Fruit fly (Drosophila melanogaster) whole organism, embryonic: Measurements from ENCODE around the gene Bap111.
A peak's percentile ranks its signal among the peaks of the same experiment; 100 is the strongest.

Experiments
- BtbVII ChIP-seq: fragments of 200-800 bp; sonication (Bioruptor generic); optimal IDR thresholded peaks from 3 replicates; lab custom pipeline; 2017; ENCODE audit warnings: missing biosample characterization, mild to moderate bottlenecking, missing genetic modification characterization
- Bteb2 ChIP-seq: fragments of 200-800 bp; sonication (Bioruptor generic); optimal IDR thresholded peaks from 2 replicates; lab custom pipeline; 2016; ENCODE audit warnings: missing biosample characterization, missing genetic modification characterization
- CG10274 ChIP-seq: fragments of 200-800 bp; sonication (Bioruptor generic); optimal IDR thresholded peaks from 3 replicates; lab custom pipeline; 2017; ENCODE audit warnings: missing biosample characterization, mild to moderate bottlenecking, missing genetic modification characterization
- CG11085 ChIP-seq: fragments of 200-800 bp; sonication (Bioruptor generic); IDR thresholded peaks from 2 replicates; pipeline ENCODE4 v1.3.6; 2022; ENCODE audit warnings: missing biosample characterization, missing genetic modification characterization
- CG11093 ChIP-seq: fragments of 200-800 bp; sonication (Bioruptor generic); IDR thresholded peaks from 3 replicates; pipeline ENCODE4 v1.3.6; 2022; ENCODE audit warnings: missing biosample characterization, missing genetic modification characterization
- CG11560 ChIP-seq: fragments of 200-800 bp; sonication (Bioruptor generic); IDR thresholded peaks from 3 replicates; pipeline ENCODE4 v1.3.6; 2022; ENCODE audit warnings: missing biosample characterization, missing genetic modification characterization
- CG12744 ChIP-seq: fragments of 200-800 bp; sonication (Bioruptor generic); optimal IDR thresholded peaks from 2 replicates; lab custom pipeline; 2016; ENCODE audit warnings: missing biosample characterization, missing genetic modification characterization
- CG13894 ChIP-seq: fragments of 200-800 bp; sonication (Bioruptor generic); optimal IDR thresholded peaks from 3 replicates; lab custom pipeline; 2018; ENCODE audit warnings: missing biosample characterization, mild to moderate bottlenecking, missing genetic modification characterization, moderate library complexity
- CG15479 ChIP-seq: fragments of 200-800 bp; sonication (Bioruptor generic); optimal IDR thresholded peaks from 3 replicates; lab custom pipeline; 2019; ENCODE audit warnings: missing biosample characterization, mild to moderate bottlenecking, missing genetic modification characterization, moderate library complexity
- CG15601 ChIP-seq: fragments of 200-800 bp; sonication (Bioruptor generic); optimal IDR thresholded peaks from 3 replicates; lab custom pipeline; 2019; ENCODE audit warnings: missing biosample characterization, mild to moderate bottlenecking, missing genetic modification characterization, moderate library complexity
- CG16815 ChIP-seq: fragments of 200-800 bp; sonication (Bioruptor generic); optimal IDR thresholded peaks from 3 replicates; lab custom pipeline; 2017; ENCODE audit warnings: missing biosample characterization, mild to moderate bottlenecking, missing genetic modification characterization
- CG17328 ChIP-seq: fragments of 200-800 bp; sonication (Bioruptor generic); IDR thresholded peaks from 2 replicates; pipeline ENCODE4 v1.3.6; 2022; ENCODE audit warnings: missing biosample characterization, missing genetic modification characterization
- CG31388 ChIP-seq: fragments of 200-800 bp; sonication (Bioruptor generic); optimal IDR thresholded peaks from 2 replicates; lab custom pipeline; 2016; ENCODE audit warnings: missing biosample characterization, missing genetic modification characterization
- CG33213 ChIP-seq: fragments of 200-800 bp; sonication (Bioruptor generic); optimal IDR thresholded peaks from 3 replicates; lab custom pipeline; 2016; ENCODE audit warnings: missing biosample characterization, missing genetic modification characterization
- CG34224 ChIP-seq: fragments of 200-800 bp; sonication (Bioruptor generic); IDR thresholded peaks from 3 replicates; pipeline ENCODE4 v1.3.6; 2022; ENCODE audit warnings: missing biosample characterization, missing genetic modification characterization; ENCODE audit not compliant: partially characterized antibody
- CG4854 ChIP-seq: fragments of 200-800 bp; sonication (Bioruptor generic); optimal IDR thresholded peaks from 2 replicates; lab custom pipeline; 2016; ENCODE audit warnings: missing biosample characterization, missing genetic modification characterization, inconsistent platforms
- CG7839 ChIP-seq: fragments of 200-800 bp; sonication (Bioruptor generic); optimal IDR thresholded peaks from 3 replicates; lab custom pipeline; 2018; ENCODE audit warnings: missing biosample characterization, mild to moderate bottlenecking, missing genetic modification characterization, moderate library complexity
- CG8290 ChIP-seq, 3 experiments: fragments of 200-800 bp; sonication (Bioruptor generic); optimal IDR thresholded peaks; 2 replicates each; lab custom pipeline; 2016 to 2019; ENCODE audit warnings: missing biosample characterization in 3 of 3, missing genetic modification characterization in 3 of 3, mild to moderate bottlenecking in 2 of 3, moderate library complexity in 1 of 3
- CG8359 ChIP-seq: fragments of 200-800 bp; sonication (Bioruptor generic); optimal IDR thresholded peaks from 2 replicates; lab custom pipeline; 2017; ENCODE audit warnings: missing biosample characterization, mild to moderate bottlenecking, missing genetic modification characterization, borderline replicate concordance
- CG8924 ChIP-seq: fragments of 200-800 bp; optimal IDR thresholded peaks from 3 replicates; lab custom pipeline; 2019; ENCODE audit warnings: missing biosample characterization, mild to moderate bottlenecking, missing genetic modification characterization, moderate library complexity
- CG9215 ChIP-seq: fragments of 200-800 bp; sonication (Bioruptor generic); IDR thresholded peaks from 2 replicates; pipeline ENCODE4 v1.3.6; 2022; ENCODE audit warnings: missing biosample characterization, missing genetic modification characterization
- Camta ChIP-seq: fragments of 200-800 bp; sonication (Bioruptor generic); optimal IDR thresholded peaks from 2 replicates; lab custom pipeline; 2016; ENCODE audit warnings: missing biosample characterization, missing genetic modification characterization
- Doc3 ChIP-seq: fragments of 200-800 bp; sonication (Bioruptor generic); IDR thresholded peaks from 3 replicates; pipeline ENCODE4 v1.3.6; 2022; ENCODE audit warnings: missing biosample characterization, missing genetic modification characterization; ENCODE audit not compliant: partially characterized antibody
- ERR ChIP-seq: fragments of 200-800 bp; sonication (Bioruptor generic); optimal IDR thresholded peaks from 2 replicates; lab custom pipeline; 2016; ENCODE audit warnings: missing biosample characterization, missing genetic modification characterization
- Fer1 ChIP-seq: fragments of 200-800 bp; sonication (Bioruptor generic); optimal IDR thresholded peaks from 2 replicates; lab custom pipeline; 2017; ENCODE audit warnings: missing biosample characterization, mild to moderate bottlenecking, missing genetic modification characterization
- Gsc ChIP-seq: fragments of 200-800 bp; sonication (Bioruptor generic); IDR thresholded peaks from 2 replicates; pipeline ENCODE4 v1.3.6; 2022; ENCODE audit warnings: missing biosample characterization, missing genetic modification characterization
- HmgZ ChIP-seq: fragments of 200-800 bp; sonication (Bioruptor generic); optimal IDR thresholded peaks from 2 replicates; lab custom pipeline; 2018; ENCODE audit warnings: missing biosample characterization, mild to moderate bottlenecking, missing genetic modification characterization
- Hr3 ChIP-seq: fragments of 200-800 bp; sonication (Bioruptor generic); optimal IDR thresholded peaks from 3 replicates; lab custom pipeline; 2016; ENCODE audit warnings: missing biosample characterization, missing genetic modification characterization
- MBD-R2 ChIP-seq: fragments of 200-800 bp; sonication (Bioruptor generic); IDR thresholded peaks from 2 replicates; pipeline ENCODE4 v1.3.6; 2022; ENCODE audit warnings: missing biosample characterization, missing genetic modification characterization
- MESR4 ChIP-seq: fragments of 200-800 bp; sonication (Bioruptor generic); optimal IDR thresholded peaks from 2 replicates; lab custom pipeline; 2018; ENCODE audit warnings: missing biosample characterization, mild to moderate bottlenecking, missing genetic modification characterization, moderate library complexity
- ash1 ChIP-seq: fragments of 200-800 bp; sonication (Bioruptor generic); optimal IDR thresholded peaks from 2 replicates; lab custom pipeline; 2018; ENCODE audit warnings: missing biosample characterization, mild to moderate bottlenecking, missing genetic modification characterization
- az2 ChIP-seq: fragments of 200-800 bp; sonication (Bioruptor generic); optimal IDR thresholded peaks from 3 replicates; lab custom pipeline; 2016; ENCODE audit warnings: missing biosample characterization, missing genetic modification characterization
- bsh ChIP-seq, 2 experiments: fragments of 200-800 bp; sonication (Bioruptor generic); optimal IDR thresholded peaks; 2 replicates each; lab custom pipeline; 2017 to 2018; ENCODE audit warnings: mild to moderate bottlenecking in 2 of 2, missing biosample characterization in 2 of 2, missing genetic modification characterization in 2 of 2, moderate library complexity in 1 of 2
- caup ChIP-seq: fragments of 200-800 bp; sonication (Bioruptor generic); optimal IDR thresholded peaks from 3 replicates; lab custom pipeline; 2017; ENCODE audit warnings: missing biosample characterization, mild to moderate bottlenecking, missing genetic modification characterization, moderate library complexity; ENCODE audit not compliant: severe bottlenecking
- chif ChIP-seq, 2 experiments: fragments of 200-800 bp; sonication (Bioruptor generic); optimal IDR thresholded peaks; 3 replicates each; lab custom pipeline; 2016; ENCODE audit warnings: missing biosample characterization in 2 of 2, missing genetic modification characterization in 2 of 2
- ci ChIP-seq: fragments of 200-800 bp; sonication (Bioruptor generic); IDR thresholded peaks from 3 replicates; pipeline ENCODE4 v1.3.6; 2022; ENCODE audit warnings: missing biosample characterization, missing genetic modification characterization
- dysf ChIP-seq: fragments of 200-800 bp; sonication (Bioruptor generic); IDR thresholded peaks from 3 replicates; pipeline ENCODE4 v1.3.6; 2022; ENCODE audit warnings: missing biosample characterization, missing genetic modification characterization
- esg ChIP-seq: fragments of 200-800 bp; sonication (Bioruptor generic); conservative IDR thresholded peaks from 2 replicates; pipeline ENCODE4 v1.3.6; 2022; ENCODE audit warnings: missing biosample characterization, missing genetic modification characterization
- eve ChIP-seq, 2 experiments: fragments of >200 bp; optimal IDR thresholded peaks; 2 replicates each; lab custom pipeline; 2017; ENCODE audit warnings: missing biosample characterization in 2 of 2, missing genetic modification characterization in 2 of 2
- ftz-f1 ChIP-seq: fragments of 200-800 bp; sonication (Bioruptor generic); optimal IDR thresholded peaks from 2 replicates; lab custom pipeline; 2016; ENCODE audit warnings: missing biosample characterization, missing genetic modification characterization
- gcm ChIP-seq: fragments of 200-800 bp; sonication (Bioruptor generic); optimal IDR thresholded peaks from 2 replicates; lab custom pipeline; 2019; ENCODE audit warnings: missing biosample characterization, mild to moderate bottlenecking, missing genetic modification characterization, moderate library complexity
- grau ChIP-seq: fragments of 200-800 bp; optimal IDR thresholded peaks from 3 replicates; lab custom pipeline; 2019; ENCODE audit warnings: missing biosample characterization, mild to moderate bottlenecking, missing genetic modification characterization, moderate library complexity
- ham ChIP-seq: fragments of 200-800 bp; sonication (Bioruptor generic); IDR thresholded peaks from 2 replicates; pipeline ENCODE4 v1.3.6; 2022; ENCODE audit warnings: missing biosample characterization, missing genetic modification characterization
- otp ChIP-seq: fragments of 200-800 bp; sonication (Bioruptor generic); IDR thresholded peaks from 3 replicates; pipeline ENCODE4, ENCODE4 v1.3.6; 2022; ENCODE audit warnings: missing biosample characterization, missing genetic modification characterization
- pzg ChIP-seq: fragments of 200-800 bp; sonication (Bioruptor generic); optimal IDR thresholded peaks from 3 replicates; lab custom pipeline; 2018; ENCODE audit warnings: missing biosample characterization, mild to moderate bottlenecking, missing genetic modification characterization, moderate library complexity
- scrt ChIP-seq: fragments of 200-800 bp; sonication (Bioruptor generic); optimal IDR thresholded peaks from 2 replicates; lab custom pipeline; 2018; ENCODE audit warnings: missing biosample characterization, mild to moderate bottlenecking, missing genetic modification characterization, moderate library complexity
- sr ChIP-seq: fragments of 200-800 bp; sonication (Bioruptor generic); IDR thresholded peaks from 3 replicates; pipeline ENCODE4 v1.3.6; 2022; ENCODE audit warnings: missing biosample characterization, missing genetic modification characterization
- unpg ChIP-seq: fragments of 200-800 bp; sonication (Bioruptor generic); optimal IDR thresholded peaks from 3 replicates; lab custom pipeline; 2018; ENCODE audit warnings: missing biosample characterization, mild to moderate bottlenecking, missing genetic modification characterization, moderate library complexity
- vvl ChIP-seq: fragments of 200-800 bp; sonication (Bioruptor generic); IDR thresholded peaks from 2 replicates; pipeline ENCODE4 v1.3.6; 2022; ENCODE audit warnings: missing biosample characterization, missing genetic modification characterization
- zfh2 ChIP-seq: fragments of 200-800 bp; sonication (Bioruptor generic); optimal IDR thresholded peaks from 2 replicates; lab custom pipeline; 2016; ENCODE audit warnings: missing biosample characterization, missing genetic modification characterization

The Bap111 gene

DNA sequence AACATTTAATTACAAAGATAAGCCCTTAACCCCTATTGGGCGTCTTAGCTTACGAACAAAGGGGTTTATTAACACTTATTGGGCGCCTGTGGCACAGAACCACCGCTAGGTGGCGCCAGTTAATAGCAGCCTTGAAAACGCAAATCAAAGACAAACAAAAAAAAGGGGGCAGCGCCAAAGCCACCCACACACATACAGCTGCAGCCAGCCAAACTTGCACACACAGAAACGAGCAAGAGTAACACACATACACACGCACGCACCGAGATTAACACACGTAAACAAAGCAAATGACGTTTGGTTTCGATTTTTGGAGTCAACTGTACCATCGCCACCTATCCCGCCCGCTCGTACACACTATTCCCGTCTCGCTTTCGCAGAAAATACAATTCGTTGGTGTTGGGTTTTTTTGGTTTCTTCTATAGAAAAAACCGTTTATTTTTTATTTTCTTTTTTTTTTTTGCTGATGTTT lies 3.1 kb downstream of the Bap111 start (continued):
- TF ChIP-seq CG8290 (GFP tag; optimal IDR thresholded peaks at IDR 0.05; lab: Kevin White, UChicago), result peak; percentile 3
- TF ChIP-seq CG8290 (tag; optimal IDR thresholded peaks at IDR 0.05; lab: Kevin White, UChicago), result no peak
- TF ChIP-seq ci (GFP tag; lab: Robert Waterston, UW), result peak; percentile 73; the same call in 2 of the 3 replicates
- TF ChIP-seq CG9215 (GFP tag; lab: Robert Waterston, UW), result no peak
- TF ChIP-seq Hr3, result peak; percentile 17
- no peak for TF ChIP-seq CG33213 (GFP tag; lab: Kevin White, UChicago)
- TF ChIP-seq CG10274, result no peak
- no peak for TF ChIP-seq CG8359 (GFP tag; lab: Kevin White, UChicago)
- peak; percentile 33 for TF ChIP-seq az2 (GFP tag; lab: Kevin White, UChicago)
- peak in 1 of 2 experiments; percentile 13 for TF ChIP-seq chif (GFP tag; optimal IDR thresholded peaks at IDR 0.05; lab: Kevin White, UChicago)
- TF ChIP-seq CG34224 (GFP tag; lab: Robert Waterston, UW), result no peak; the same call in 2 of the 3 replicates
- no peak for TF ChIP-seq caup (GFP tag; lab: Kevin White, UChicago)
- no peak for TF ChIP-seq zfh2 (GFP tag; lab: Kevin White, UChicago)
- no peak for TF ChIP-seq otp
- TF ChIP-seq CG4854 (GFP tag; lab: Kevin White, UChicago), result no peak
- no peak for TF ChIP-seq Doc3
- no peak for TF ChIP-seq CG16815 (GFP tag; lab: Kevin White, UChicago)
- peak; percentile 53; the same call in 1 of the 3 replicates for TF ChIP-seq sr
- no peak for TF ChIP-seq CG11093 (GFP tag; lab: Robert Waterston, UW)
- peak; percentile 55 for TF ChIP-seq Fer1 (GFP tag; lab: Kevin White, UChicago)
- TF ChIP-seq scrt (GFP tag; lab: Kevin White, UChicago), result peak; percentile 12
- TF ChIP-seq CG7839 (tag; lab: Kevin White, UChicago), result peak; percentile 33
- TF ChIP-seq vvl (GFP tag; lab: Robert Waterston, UW), result peak; percentile 76
- TF ChIP-seq ham (GFP tag; lab: Robert Waterston, UW), result no peak
- peak; percentile 34; the same call in 1 of the 3 replicates for TF ChIP-seq dysf (GFP tag; lab: Robert Waterston, UW)
- no peak for TF ChIP-seq esg
- TF ChIP-seq eve (GFP tag; optimal IDR thresholded peaks at IDR 0.05; lab: Kevin White, UChicago), result no peak
- TF ChIP-seq CG31388 (GFP tag; lab: Kevin White, UChicago), result no peak
- TF ChIP-seq grau, result peak; percentile 44
- peak; percentile 39 for TF ChIP-seq gcm (GFP tag; lab: Kevin White, UChicago)
- TF ChIP-seq Bteb2 (GFP tag; lab: Kevin White, UChicago), result peak; percentile 17
- TF ChIP-seq CG17328, result 0 out of 2 replicates have a peak, but pooled peaks have one; percentile 11
- peak; percentile 40 for TF ChIP-seq CG12744 (GFP tag; lab: Kevin White, UChicago)
- TF ChIP-seq CG15601, result peak; percentile 24
- no peak for TF ChIP-seq ash1 (GFP tag; lab: Kevin White, UChicago)
- TF ChIP-seq CG11560 (tag; lab: Robert Waterston, UW), result no peak
- peak; percentile 22 for TF ChIP-seq unpg (GFP tag; lab: Kevin White, UChicago)
- TF ChIP-seq CG8924, result peak; percentile 31
- TF ChIP-seq ftz-f1, result peak; percentile 96
- peak; percentile 31 for TF ChIP-seq BtbVII (GFP tag; lab: Kevin White, UChicago)
- TF ChIP-seq Gsc (GFP tag; lab: Robert Waterston, UW), result no peak
- no peak for TF ChIP-seq CG11085
- TF ChIP-seq bsh (GFP tag; optimal IDR thresholded peaks at IDR 0.05; lab: Kevin White, UChicago), result peak; percentile 19 to 20
- TF ChIP-seq CG15479 (GFP tag; lab: Kevin White, UChicago), result no peak
- peak; percentile 41 for TF ChIP-seq ERR (GFP tag; lab: Kevin White, UChicago)
- peak; percentile 10 for TF ChIP-seq pzg (GFP tag; lab: Kevin White, UChicago)
- TF ChIP-seq Camta, result no peak
- TF ChIP-seq CG13894 (tag; lab: Kevin White, UChicago), result peak; percentile 69
- peak; percentile 31 for TF ChIP-seq MBD-R2 (GFP tag; lab: Robert Waterston, UW)
- TF ChIP-seq MESR4, result peak; percentile 40
- TF ChIP-seq HmgZ (tag; lab: Kevin White, UChicago), result peak; percentile 54
